Worm (Caenorhabditis elegans) whole organism, late embryonic: ENCODE data around the gene cyp-29A4.

Experiments used
- ama-1 ChIP-seq: fragments of 150-350 bp; optimal IDR thresholded peaks from 2 replicates; lab custom pipeline; 2014
- hlh-30 ChIP-seq: sonication (generic microtip); optimal IDR thresholded peaks from 2 replicates; lab custom pipeline; 2017; ENCODE audit warnings: antibody characterized with exemption, missing genetic modification characterization, missing compliant biosample characterization; ENCODE audit not compliant: insufficient read depth
- pha-2 ChIP-seq: sonication (generic microtip); optimal IDR thresholded peaks from 2 replicates; lab custom pipeline; 2017; ENCODE audit warnings: mild to moderate bottlenecking, missing genetic modification characterization, missing compliant biosample characterization
- pqm-1 ChIP-seq: sonication (generic microtip); optimal IDR thresholded peaks from 2 replicates; lab custom pipeline; 2016; ENCODE audit warnings: missing genetic modification characterization, missing compliant biosample characterization
- ttx-3 ChIP-seq: sonication (generic microtip); optimal IDR thresholded peaks from 2 replicates; lab custom pipeline; 2016; ENCODE audit warnings: missing genetic modification reagents, missing genetic modification characterization, missing compliant biosample characterization

DNA sequence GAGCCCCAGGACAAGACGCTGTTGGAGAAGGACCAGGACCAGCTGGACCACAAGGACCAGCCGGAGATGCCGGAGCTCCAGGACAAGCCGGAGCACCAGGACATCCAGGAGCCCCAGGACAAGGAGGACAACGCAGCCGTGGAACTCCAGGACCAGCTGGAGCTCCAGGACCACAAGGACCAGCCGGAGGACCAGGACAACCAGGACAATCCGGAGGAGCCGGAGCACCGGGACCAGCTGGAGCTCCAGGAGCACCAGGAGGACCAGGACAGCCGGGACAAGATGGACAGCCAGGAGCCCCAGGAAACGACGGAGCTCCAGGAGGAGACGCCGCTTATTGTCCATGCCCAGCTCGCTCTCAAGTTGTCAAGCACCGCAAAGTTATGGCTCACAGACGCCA is 24.0 kb upstream of the cyp-29A4 start:
- TF ChIP-seq ama-1 (no peak), pqm-1 (no peak), pha-2 (tag; lab: Kevin White, UChicago) (no peak), hlh-30 (tag; lab: Kevin White, UChicago) (no peak), ttx-3 (no peak)
